Worm (Caenorhabditis elegans): ENCODE measurements around the gene fahd-1.

DNA sequence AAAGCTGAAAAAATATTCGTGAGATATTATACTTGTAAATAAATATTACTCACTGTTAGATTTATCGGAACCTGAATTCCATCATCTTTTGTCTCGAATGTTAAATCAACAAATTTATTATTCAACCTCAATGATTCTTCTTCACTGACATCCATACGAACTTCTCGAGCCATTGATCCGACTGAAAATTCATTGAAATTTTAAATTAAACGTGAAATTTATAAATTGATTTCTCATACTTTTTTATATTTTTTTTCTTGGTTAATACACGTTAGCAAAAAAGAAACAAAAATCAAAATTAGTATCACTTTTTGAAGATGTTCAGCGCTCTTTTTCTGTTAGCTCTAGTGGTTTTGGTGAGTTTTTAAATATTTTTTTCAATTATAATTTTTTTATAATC, 27.8 kb downstream of the fahd-1 start, which contains the start of gene C29E4.14:
- no peak for TF ChIP-seq klf-2 (GFP tag; conservative IDR thresholded peaks at IDR 0.05)
- TF ChIP-seq flt-1 (GFP tag; IDR thresholded peaks at IDR 0.05) = no peak
- TF ChIP-seq ztf-23 (GFP tag; IDR thresholded peaks at IDR 0.05) = no peak
- no peak for TF ChIP-seq med-1 (GFP tag; optimal IDR thresholded peaks at IDR 0.05; ENCODE audit: insufficient read depth)
- no peak for TF ChIP-seq tab-1 (GFP tag; IDR thresholded peaks at IDR 0.05)

All from whole organism, midembryonic.